Worm (Caenorhabditis elegans) whole organism, L4/young adult: ENCODE data around the gene osm-9.

Experiments used
- dao-5 ChIP-seq: sonication (generic microtip); optimal IDR thresholded peaks from 2 replicates; lab custom pipeline; 2016; ENCODE audit warnings: missing genotype, missing genetic modification characterization, moderate library complexity, missing compliant biosample characterization
- him-1 ChIP-seq: sonication (generic microtip); optimal IDR thresholded peaks from 2 replicates; lab custom pipeline; 2016; ENCODE audit warnings: missing genotype, missing genetic modification reagents, missing genetic modification characterization, missing compliant biosample characterization

ce11 chrIV:3578667-3579066, 21.4 kb upstream of the osm-9 start:
- TF ChIP-seq dao-5 (tag; lab: Kevin White, UChicago) (no peak), him-1 (no peak)
